Worm (Caenorhabditis elegans): ENCODE data around the gene ZK1236.9.

ce11 chrIII:8426271-8426670, 8.7 kb downstream of the ZK1236.9 start, which contains the start of gene cec-1:
- TF ChIP-seq elt-2 (tag; optimal IDR thresholded peaks at IDR 0.05) (no peak), ztf-11 (tag; optimal IDR thresholded peaks at IDR 0.05) (no peak), elt-3 (tag; optimal IDR thresholded peaks at IDR 0.05) (no peak), nhr-11 (tag; optimal IDR thresholded peaks at IDR 0.05) (no peak), unc-62 (GFP tag; optimal IDR thresholded peaks at IDR 0.05) (no peak), pqm-1 (tag; optimal IDR thresholded peaks at IDR 0.05) (no peak), ceh-28 (tag; optimal IDR thresholded peaks at IDR 0.05) (no peak), skn-1 (tag; optimal IDR thresholded peaks at IDR 0.05) (no peak), ama-1 (optimal IDR thresholded peaks at IDR 0.05) (no peak), elt-1 (tag; optimal IDR thresholded peaks at IDR 0.05) (no peak), unc-39 (tag; optimal IDR thresholded peaks at IDR 0.05) (no peak)
